Worm (Caenorhabditis elegans) whole organism, midembryonic: ENCODE measurements around the gene srw-99.
"Not testable (repeated sequence)": the region's sequence is repeated elsewhere in the genome, so short reads cannot be mapped to it uniquely, and the experiment has no call there.

ENCODE experiments used
- T22C8.4 ChIP-seq: fragments of 200-800 bp; sonication (Bioruptor generic); IDR thresholded peaks from 2 replicates; pipeline ENCODE4 v1.3.6; 2022; ENCODE audit warnings: missing genetic modification characterization, missing compliant biosample characterization
- cog-1 ChIP-seq: sonication (generic microtip); optimal IDR thresholded peaks from 2 replicates; lab custom pipeline; 2016; ENCODE audit warnings: missing genetic modification characterization, missing compliant biosample characterization
- flt-1 ChIP-seq: fragments of 200-800 bp; sonication (Bioruptor generic); IDR thresholded peaks from 2 replicates; pipeline ENCODE4 v1.3.6; 2022; ENCODE audit warnings: missing genetic modification characterization, missing compliant biosample characterization
- med-1 ChIP-seq: sonication (generic microtip); optimal IDR thresholded peaks from 2 replicates; lab custom pipeline; 2017; ENCODE audit warnings: missing genetic modification characterization, mild to moderate bottlenecking, missing compliant biosample characterization, antibody characterized with exemption, missing genetic modification reagents; ENCODE audit not compliant: insufficient read depth
- ref-1 ChIP-seq: fragments of 200-800 bp; sonication (Bioruptor generic); conservative IDR thresholded peaks from 2 replicates; pipeline ENCODE4 v1.3.6; 2022; ENCODE audit warnings: missing genetic modification reagents, missing genetic modification characterization, missing compliant biosample characterization
- tab-1 ChIP-seq: fragments of 200-800 bp; sonication (Bioruptor generic); IDR thresholded peaks from 2 replicates; pipeline ENCODE4 v1.3.6; 2022; ENCODE audit warnings: missing genetic modification characterization, missing compliant biosample characterization
- ztf-23 ChIP-seq: fragments of 200-800 bp; sonication (Bioruptor generic); IDR thresholded peaks from 2 replicates; pipeline ENCODE4 v1.3.6; 2022; ENCODE audit warnings: missing genetic modification reagents, missing genetic modification characterization, missing compliant biosample characterization
- ztf-29 ChIP-seq: fragments of 200-800 bp; sonication (Bioruptor generic); IDR thresholded peaks from 2 replicates; pipeline ENCODE4 v1.3.6; 2022; ENCODE audit warnings: missing genetic modification reagents, missing genetic modification characterization, missing compliant biosample characterization

- TF ChIP-seq flt-1 (GFP tag; lab: Robert Waterston, UW); cog-1 (tag; lab: Kevin White, UChicago); ref-1 (GFP tag; lab: Robert Waterston, UW); ztf-29 (GFP tag; lab: Robert Waterston, UW); med-1 (GFP tag; lab: Kevin White, UChicago); T22C8.4; tab-1 (GFP tag; lab: Robert Waterston, UW): not testable (repeated sequence)
- TF ChIP-seq ztf-23 (GFP tag; lab: Robert Waterston, UW), result peak; percentile 37; the same call in 1 of the 2 replicates
Measured at ce11 chrV:1712471-1712870, 3.9 kb downstream of the srw-99 start.
